Worm (Caenorhabditis elegans): ENCODE measurements around the gene ccdc-12.

ce11 chrIV:2470114-2470513, 24.9 kb downstream of the ccdc-12 start, which contains the start of gene ilys-1:
- no peak for TF ChIP-seq unc-62 (GFP tag; optimal IDR thresholded peaks at IDR 0.05)
- TF ChIP-seq unc-55 (GFP tag; optimal IDR thresholded peaks at IDR 0.05) = no peak
- TF ChIP-seq lsy-2 (tag; optimal IDR thresholded peaks at IDR 0.05) = no peak
- no peak for TF ChIP-seq mdl-1 (tag; optimal IDR thresholded peaks at IDR 0.05)
- TF ChIP-seq lin-13 (GFP tag; optimal IDR thresholded peaks at IDR 0.05) = no peak

Data from whole organism, L2 larva.